Fruit fly (Drosophila melanogaster) whole organism, embryonic: ENCODE results near the gene frma.
A peak's percentile ranks its signal among the peaks of the same experiment; 100 is the strongest.

ENCODE experiments used
- Awh ChIP-seq: fragments of 200-800 bp; sonication (Bioruptor generic); IDR thresholded peaks from 2 replicates; pipeline ENCODE4, ENCODE4 v1.3.6; 2022; ENCODE audit warnings: missing biosample characterization, missing genetic modification characterization
- BtbVII ChIP-seq: fragments of 200-800 bp; sonication (Bioruptor generic); optimal IDR thresholded peaks from 3 replicates; lab custom pipeline; 2017; ENCODE audit warnings: missing biosample characterization, mild to moderate bottlenecking, missing genetic modification characterization
- CG10979 ChIP-seq: fragments of 200-800 bp; sonication (Bioruptor generic); optimal IDR thresholded peaks from 2 replicates; lab custom pipeline; 2018; ENCODE audit warnings: missing biosample characterization, mild to moderate bottlenecking, missing genetic modification characterization, moderate library complexity
- CG11695 ChIP-seq: fragments of 200-800 bp; sonication (Bioruptor generic); IDR thresholded peaks from 3 replicates; pipeline ENCODE4 v1.3.6; 2022; ENCODE audit warnings: missing biosample characterization, missing genetic modification characterization
- CG12071 ChIP-seq: fragments of 200-800 bp; sonication (Bioruptor generic); optimal IDR thresholded peaks from 3 replicates; lab custom pipeline; 2018; ENCODE audit warnings: missing biosample characterization, mild to moderate bottlenecking, missing genetic modification characterization
- CG12942 ChIP-seq: fragments of 200-800 bp; sonication (Bioruptor generic); optimal IDR thresholded peaks from 3 replicates; lab custom pipeline; 2016; ENCODE audit warnings: missing biosample characterization, missing genetic modification characterization
- CG13624 ChIP-seq: fragments of 200-800 bp; sonication (Bioruptor generic); optimal IDR thresholded peaks from 2 replicates; lab custom pipeline; 2016; ENCODE audit warnings: missing biosample characterization, missing genetic modification characterization
- CG14050 ChIP-seq: fragments of 200-800 bp; sonication (Bioruptor generic); IDR thresholded peaks from 3 replicates; pipeline ENCODE4 v1.3.6; 2022; ENCODE audit warnings: missing biosample characterization, missing genetic modification characterization
- CG18011 ChIP-seq: fragments of 200-800 bp; sonication (Bioruptor generic); optimal IDR thresholded peaks from 2 replicates; lab custom pipeline; 2017; ENCODE audit warnings: missing biosample characterization, missing genetic modification characterization, mild to moderate bottlenecking, moderate library complexity, missing genotype
- CG18764 ChIP-seq: fragments of 200-800 bp; sonication (Bioruptor generic); optimal IDR thresholded peaks from 3 replicates; lab custom pipeline; 2016; ENCODE audit warnings: missing biosample characterization, missing genetic modification characterization
- CG32532 ChIP-seq: fragments of 200-800 bp; sonication (Bioruptor generic); IDR thresholded peaks from 2 replicates; pipeline ENCODE4 v1.3.6; 2022; ENCODE audit warnings: missing biosample characterization, missing genetic modification characterization
- CG3838 ChIP-seq: fragments of 200-800 bp; sonication (Bioruptor generic); optimal IDR thresholded peaks from 3 replicates; lab custom pipeline; 2016; ENCODE audit warnings: missing biosample characterization, missing genetic modification characterization
- CG4360 ChIP-seq: fragments of 200-800 bp; sonication (Bioruptor generic); IDR thresholded peaks from 2 replicates; pipeline ENCODE4 v1.3.6; 2022; ENCODE audit warnings: missing biosample characterization, missing genetic modification characterization
- CG4617 ChIP-seq: fragments of 200-800 bp; sonication (Bioruptor generic); optimal IDR thresholded peaks from 3 replicates; lab custom pipeline; 2016; ENCODE audit warnings: missing biosample characterization, missing genetic modification characterization, borderline replicate concordance
- CG7839 ChIP-seq: fragments of 200-800 bp; sonication (Bioruptor generic); optimal IDR thresholded peaks from 3 replicates; lab custom pipeline; 2018; ENCODE audit warnings: missing biosample characterization, mild to moderate bottlenecking, missing genetic modification characterization, moderate library complexity
- CG8290 ChIP-seq, 3 experiments: fragments of 200-800 bp; sonication (Bioruptor generic); optimal IDR thresholded peaks; 2 replicates each; lab custom pipeline; 2016 to 2019; ENCODE audit warnings: missing biosample characterization in 3 of 3, missing genetic modification characterization in 3 of 3, mild to moderate bottlenecking in 2 of 3, moderate library complexity in 1 of 3
- CG8478 ChIP-seq: fragments of >200 bp; optimal IDR thresholded peaks from 2 replicates; lab custom pipeline; 2018
- CG8944 ChIP-seq: fragments of 200-800 bp; sonication (Bioruptor generic); optimal IDR thresholded peaks from 3 replicates; lab custom pipeline; 2016; ENCODE audit warnings: missing biosample characterization, missing genetic modification characterization
- CoRest ChIP-seq: fragments of 200-800 bp; sonication (Bioruptor generic); optimal IDR thresholded peaks from 3 replicates; lab custom pipeline; 2018; ENCODE audit warnings: missing biosample characterization, mild to moderate bottlenecking, missing genetic modification characterization, moderate library complexity
- CrebB ChIP-seq: fragments of 200-800 bp; sonication (Bioruptor generic); optimal IDR thresholded peaks from 3 replicates; lab custom pipeline; 2018; ENCODE audit warnings: missing biosample characterization, mild to moderate bottlenecking, missing genetic modification characterization
- ERR ChIP-seq: fragments of 200-800 bp; sonication (Bioruptor generic); optimal IDR thresholded peaks from 2 replicates; lab custom pipeline; 2016; ENCODE audit warnings: missing biosample characterization, missing genetic modification characterization
- Gug ChIP-seq: fragments of 200-800 bp; sonication (Bioruptor generic); IDR thresholded peaks from 4 replicates; pipeline ENCODE4 v1.3.6; 2022; ENCODE audit warnings: missing biosample characterization, missing genetic modification characterization
- Hand ChIP-seq: fragments of 200-800 bp; sonication (Bioruptor generic); optimal IDR thresholded peaks from 2 replicates; lab custom pipeline; 2017; ENCODE audit warnings: mild to moderate bottlenecking, missing biosample characterization, missing genetic modification reagents, missing genetic modification characterization
- Hr3 ChIP-seq: fragments of 200-800 bp; sonication (Bioruptor generic); optimal IDR thresholded peaks from 3 replicates; lab custom pipeline; 2016; ENCODE audit warnings: missing biosample characterization, missing genetic modification characterization
- Hr51 ChIP-seq, 2 experiments: fragments of 200-800 bp; sonication (Bioruptor generic); optimal IDR thresholded peaks; 2 replicates in 1 of 2; 3 replicates in 1 of 2; lab custom pipeline; 2016 to 2018; ENCODE audit warnings: missing biosample characterization in 2 of 2, missing genetic modification characterization in 2 of 2, mild to moderate bottlenecking in 1 of 2, moderate library complexity in 1 of 2
- Med ChIP-seq: fragments of 200-800 bp; sonication (Bioruptor generic); peaks from one replicate; lab custom pipeline; 2016; ENCODE audit warnings: missing biosample characterization, missing genetic modification characterization, mild to moderate bottlenecking, inconsistent platforms, moderate library complexity
- Mes4 ChIP-seq: fragments of 200-800 bp; sonication (Bioruptor generic); optimal IDR thresholded peaks from 2 replicates; lab custom pipeline; 2016; ENCODE audit warnings: missing biosample characterization, missing genetic modification characterization
- NK7.1 ChIP-seq: fragments of 200-800 bp; sonication (Bioruptor generic); optimal IDR thresholded peaks from 3 replicates; lab custom pipeline; 2016; ENCODE audit warnings: missing biosample characterization, missing genetic modification characterization
- PHDP ChIP-seq: fragments of 200-800 bp; sonication (Bioruptor generic); optimal IDR thresholded peaks from 3 replicates; lab custom pipeline; 2018; ENCODE audit warnings: missing biosample characterization, mild to moderate bottlenecking, missing genetic modification characterization, moderate library complexity
- TFAM ChIP-seq: fragments of 200-800 bp; sonication (Bioruptor generic); optimal IDR thresholded peaks from 2 replicates; lab custom pipeline; 2017; ENCODE audit warnings: missing biosample characterization, missing genetic modification characterization, inconsistent platforms
- Xrp1 ChIP-seq: fragments of 200-800 bp; sonication (Bioruptor generic); IDR thresholded peaks from 2 replicates; pipeline ENCODE4 v1.3.6; 2022; ENCODE audit warnings: missing biosample characterization, missing genetic modification characterization
- aop ChIP-seq: fragments of 200-800 bp; sonication (Bioruptor generic); IDR thresholded peaks from 2 replicates; pipeline ENCODE4 v1.3.6; 2022; ENCODE audit warnings: missing biosample characterization, missing genetic modification characterization
- ase ChIP-seq: fragments of 200-800 bp; sonication (Bioruptor generic); IDR thresholded peaks from 3 replicates; pipeline ENCODE4 v1.3.6; 2022; ENCODE audit warnings: missing biosample characterization, missing genetic modification characterization
- br ChIP-seq: fragments of >200 bp; optimal IDR thresholded peaks from 2 replicates; lab custom pipeline; 2017
- croc ChIP-seq: fragments of 200-800 bp; sonication (Bioruptor generic); conservative IDR thresholded peaks from 3 replicates; pipeline ENCODE4 v1.3.6; 2022; ENCODE audit warnings: missing biosample characterization, missing genetic modification characterization
- dimm ChIP-seq: fragments of 200-800 bp; sonication (Bioruptor generic); IDR thresholded peaks from 2 replicates; pipeline ENCODE4 v1.3.6; 2022; ENCODE audit warnings: missing biosample characterization, missing genetic modification characterization
- dysf ChIP-seq: fragments of 200-800 bp; sonication (Bioruptor generic); IDR thresholded peaks from 3 replicates; pipeline ENCODE4 v1.3.6; 2022; ENCODE audit warnings: missing biosample characterization, missing genetic modification characterization
- esg ChIP-seq: fragments of 200-800 bp; sonication (Bioruptor generic); conservative IDR thresholded peaks from 2 replicates; pipeline ENCODE4 v1.3.6; 2022; ENCODE audit warnings: missing biosample characterization, missing genetic modification characterization
- hth ChIP-seq: fragments of >200 bp; optimal IDR thresholded peaks from 2 replicates; lab custom pipeline; 2017; ENCODE audit warnings: inconsistent platforms
- ind ChIP-seq: fragments of 200-800 bp; sonication (Bioruptor generic); optimal IDR thresholded peaks from 3 replicates; lab custom pipeline; 2016; ENCODE audit warnings: missing biosample characterization, missing genetic modification characterization
- nerfin-1 ChIP-seq: fragments of 200-800 bp; sonication (Bioruptor generic); optimal IDR thresholded peaks from 3 replicates; lab custom pipeline; 2019; ENCODE audit warnings: missing biosample characterization, mild to moderate bottlenecking, missing genetic modification characterization, moderate library complexity
- otp ChIP-seq: fragments of 200-800 bp; sonication (Bioruptor generic); IDR thresholded peaks from 3 replicates; pipeline ENCODE4, ENCODE4 v1.3.6; 2022; ENCODE audit warnings: missing biosample characterization, missing genetic modification characterization
- prd ChIP-seq, 3 experiments: fragments of >200 bp in 2 of 3; fragments of 200-800 bp in 1 of 3; sonication (Bioruptor generic) in 1 of 3; optimal IDR thresholded peaks in 2 of 3; IDR thresholded peaks in 1 of 3; 2 replicates in 2 of 3; 3 replicates in 1 of 3; pipeline versions ENCODE4 v1.3.6 to Lab custom; 2017 to 2022; ENCODE audit warnings: missing biosample characterization in 1 of 3, missing genetic modification characterization in 1 of 3
- psq ChIP-seq: fragments of 200-800 bp; sonication (Bioruptor generic); optimal IDR thresholded peaks from 2 replicates; lab custom pipeline; 2017; ENCODE audit warnings: missing biosample characterization, missing genetic modification characterization
- run ChIP-seq: fragments of 200-800 bp; sonication (Bioruptor generic); optimal IDR thresholded peaks from 3 replicates; lab custom pipeline; 2018; ENCODE audit warnings: missing biosample characterization, mild to moderate bottlenecking, missing genetic modification characterization
- sc ChIP-seq, 3 experiments: fragments of >200 bp in 2 of 3; fragments of 200-800 bp in 1 of 3; sonication (Bioruptor generic) in 1 of 3; optimal IDR thresholded peaks; 2 replicates in 2 of 3; 3 replicates in 1 of 3; lab custom pipeline; 2017; ENCODE audit warnings: mild to moderate bottlenecking in 1 of 3, missing biosample characterization in 1 of 3, missing genetic modification characterization in 1 of 3, missing genetic modification reagents in 1 of 3
- so ChIP-seq: fragments of 200-800 bp; sonication (Bioruptor generic); IDR thresholded peaks from 3 replicates; pipeline ENCODE4 v1.3.6; 2022; ENCODE audit warnings: missing biosample characterization, missing genetic modification characterization
- stwl ChIP-seq: fragments of 200-800 bp; sonication (Bioruptor generic); optimal IDR thresholded peaks from 3 replicates; lab custom pipeline; 2018; ENCODE audit warnings: missing biosample characterization, mild to moderate bottlenecking, missing genetic modification characterization, moderate library complexity
- unc-4 ChIP-seq: fragments of 200-800 bp; sonication (Bioruptor generic); IDR thresholded peaks from 2 replicates; pipeline ENCODE4 v1.3.6; 2022; ENCODE audit warnings: missing biosample characterization, missing genetic modification characterization; ENCODE audit not compliant: partially characterized antibody

Gene frma

DNA sequence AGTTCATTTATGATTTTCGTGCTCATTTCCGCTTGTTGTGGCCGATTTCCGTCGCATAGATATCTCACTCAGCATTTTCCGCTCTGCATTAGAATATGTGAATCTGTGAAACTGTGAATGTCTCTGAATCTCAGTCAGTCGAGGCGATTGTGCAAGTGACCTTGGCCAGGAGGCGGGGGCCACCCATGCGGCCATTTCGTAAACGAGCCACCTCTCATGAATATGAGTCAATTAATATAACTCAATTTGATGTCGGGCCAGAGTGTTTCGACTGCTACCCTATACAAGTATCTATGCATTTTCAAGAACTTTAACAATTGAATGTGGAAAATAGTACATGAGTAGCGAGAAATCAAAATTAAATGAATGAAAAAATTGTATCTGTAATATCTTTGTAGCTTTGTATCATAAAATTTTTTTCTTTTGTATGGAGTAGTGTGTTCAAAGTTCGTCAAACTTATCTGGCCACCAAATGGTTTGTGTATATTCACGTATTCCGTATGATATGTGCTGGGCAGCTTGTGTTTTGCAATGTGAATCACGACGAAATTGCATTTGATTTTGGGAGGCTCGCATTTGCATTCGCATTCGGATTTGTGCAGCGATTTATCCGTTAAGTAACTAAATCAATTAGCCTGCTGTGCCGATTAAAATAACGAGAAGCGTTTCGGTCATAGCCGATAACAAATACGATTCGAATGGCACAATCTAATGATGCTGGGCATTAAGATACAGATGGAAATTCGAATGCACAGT, 20.2 kb upstream of the frma start, which contains the start of gene CG12730 (continued):
- peak; percentile 34; the same call in 1 of the 3 replicates for TF ChIP-seq CG14050 (GFP tag; lab: Robert Waterston, UW)
- peak; percentile 35; the same call in 1 of the 3 replicates for TF ChIP-seq CG11695 (GFP tag; lab: Robert Waterston, UW)
- no peak for TF ChIP-seq CG12942 (GFP tag; lab: Kevin White, UChicago)
- TF ChIP-seq Xrp1: 0 out of 2 replicates have a peak, but pooled peaks have one; percentile 12
- no peak for TF ChIP-seq sc (optimal IDR thresholded peaks at IDR 0.05; lab: Kevin White, UChicago)
- TF ChIP-seq sc (GFP tag; optimal IDR thresholded peaks at IDR 0.05; lab: Kevin White, UChicago): no peak
- no peak for TF ChIP-seq so (GFP tag; lab: Robert Waterston, UW)
- peak in 1 of 2 experiments; percentile 46 for TF ChIP-seq Hr51 (GFP tag; optimal IDR thresholded peaks at IDR 0.05; lab: Kevin White, UChicago)
- TF ChIP-seq CG8478: no peak
- no peak for TF ChIP-seq CG4360 (GFP tag; lab: Robert Waterston, UW)
- TF ChIP-seq CG18764: no peak
- no peak for TF ChIP-seq ind (GFP tag; lab: Kevin White, UChicago)
- no peak for TF ChIP-seq stwl (tag; lab: Kevin White, UChicago)
- TF ChIP-seq NK7.1 (GFP tag; lab: Kevin White, UChicago): no peak
- no peak for TF ChIP-seq CoRest (tag; lab: Kevin White, UChicago)
- TF ChIP-seq CG8944 (GFP tag; lab: Kevin White, UChicago): no peak
- no peak for TF ChIP-seq CG12071 (GFP tag; lab: Kevin White, UChicago)
- TF ChIP-seq CG18011: no peak
- no peak for TF ChIP-seq CG10979 (tag; lab: Kevin White, UChicago)
- no peak for TF ChIP-seq CG8290 (GFP tag; optimal IDR thresholded peaks at IDR 0.05; lab: Kevin White, UChicago)
- no peak for TF ChIP-seq CG8290 (tag; optimal IDR thresholded peaks at IDR 0.05; lab: Kevin White, UChicago)
- no peak for TF ChIP-seq run (tag; lab: Kevin White, UChicago)
- TF ChIP-seq CG4617 (GFP tag; lab: Kevin White, UChicago): no peak
- no peak for TF ChIP-seq br (lab: Kevin White, UChicago)
- TF ChIP-seq ase (GFP tag; lab: Robert Waterston, UW): peak; percentile 26; the same call in 1 of the 3 replicates
- TF ChIP-seq hth: no peak
- TF ChIP-seq psq (GFP tag; lab: Kevin White, UChicago): no peak
- TF ChIP-seq otp (GFP tag; lab: Robert Waterston, UW): no peak
- TF ChIP-seq dimm (GFP tag; lab: Robert Waterston, UW): no peak
- TF ChIP-seq nerfin-1 (tag; lab: Kevin White, UChicago): no peak
- 0 out of 2 replicates have a peak, but pooled peaks have one; percentile 24 for TF ChIP-seq Awh (GFP tag; lab: Robert Waterston, UW)
- TF ChIP-seq CG32532 (GFP tag; lab: Robert Waterston, UW): peak; percentile 17; the same call in 1 of the 2 replicates
- peak; percentile 53 for TF ChIP-seq CG7839 (tag; lab: Kevin White, UChicago)
- TF ChIP-seq Hr3 (GFP tag; lab: Kevin White, UChicago): no peak
- TF ChIP-seq TFAM (GFP tag; lab: Kevin White, UChicago): no peak
- no peak for TF ChIP-seq CrebB (tag; lab: Kevin White, UChicago)
- no peak for TF ChIP-seq prd (optimal IDR thresholded peaks at IDR 0.05; lab: Kevin White, UChicago)
- peak; percentile 39; the same call in 1 of the 3 replicates for TF ChIP-seq prd (GFP tag; IDR thresholded peaks at IDR 0.05; lab: Robert Waterston, UW)
- TF ChIP-seq CG3838: no peak
- TF ChIP-seq esg: no peak
- TF ChIP-seq aop (GFP tag; lab: Robert Waterston, UW): no peak
- TF ChIP-seq CG13624: no peak
- no peak for TF ChIP-seq Mes4
- TF ChIP-seq Med (GFP tag; lab: Kevin White, UChicago): peak; percentile 50
- TF ChIP-seq croc: no peak
- no peak for TF ChIP-seq PHDP (tag; lab: Kevin White, UChicago)
- TF ChIP-seq Hand (GFP tag; lab: Kevin White, UChicago): no peak
- no peak for TF ChIP-seq BtbVII
- no peak for TF ChIP-seq ERR
- TF ChIP-seq unc-4 (GFP tag; lab: Robert Waterston, UW): no peak
- 0 out of 4 replicates have a peak, but pooled peaks have one; percentile 8 for TF ChIP-seq Gug (GFP tag; lab: Robert Waterston, UW)
- peak; percentile 73; the same call in 2 of the 3 replicates for TF ChIP-seq dysf (GFP tag; lab: Robert Waterston, UW)
